Fruit fly (Drosophila melanogaster): ENCODE measurements around the gene CG46280.
A peak's percentile ranks its signal among the peaks of the same experiment; 100 is the strongest.

CG46280 gene

dm6 chr3R:12981334-12982166 lies 48.9 kb downstream of the CG46280 start (continued):
- no peak for TF ChIP-seq lov (optimal IDR thresholded peaks at IDR 0.05)
- TF ChIP-seq lov (GFP tag; IDR thresholded peaks at IDR 0.05), result 0 out of 3 replicates have a peak, but pooled peaks have one; percentile 7
- TF ChIP-seq NC2α (GFP tag; optimal IDR thresholded peaks at IDR 0.05), result no peak
- no peak for TF ChIP-seq CG9876 (GFP tag; optimal IDR thresholded peaks at IDR 0.05)
- no peak for TF ChIP-seq kah (GFP tag; optimal IDR thresholded peaks at IDR 0.05)
- no peak for TF ChIP-seq her (GFP tag; optimal IDR thresholded peaks at IDR 0.05)
- no peak for TF ChIP-seq vnd (GFP tag; IDR thresholded peaks at IDR 0.05; ENCODE audit: partially characterized antibody)
- peak; percentile 70 for TF ChIP-seq CG17829 (tag; optimal IDR thresholded peaks at IDR 0.05)
- TF ChIP-seq CG10147 (GFP tag; optimal IDR thresholded peaks at IDR 0.05), result no peak
- peak; percentile 60 for TF ChIP-seq slbo (GFP tag; IDR thresholded peaks at IDR 0.05)
- TF ChIP-seq Camta (GFP tag; optimal IDR thresholded peaks at IDR 0.05), result peak; percentile 26
- no peak for TF ChIP-seq Lhr (GFP tag; optimal IDR thresholded peaks at IDR 0.05)
- TF ChIP-seq CG14710 (tag; optimal IDR thresholded peaks at IDR 0.05), result peak; percentile 59
- peak; percentile 12 for TF ChIP-seq p53 (GFP tag; optimal IDR thresholded peaks at IDR 0.05)
- TF ChIP-seq Dip2 (GFP tag; IDR thresholded peaks at IDR 0.05), result no peak
- peak; percentile 43 for TF ChIP-seq Six4 (GFP tag; optimal IDR thresholded peaks at IDR 0.05)
- TF ChIP-seq sqz (GFP tag; optimal IDR thresholded peaks at IDR 0.05), result no peak
- TF ChIP-seq CG8924 (tag; optimal IDR thresholded peaks at IDR 0.05), result peak; percentile 59
- peak; percentile 45; the same call in 1 of the 2 replicates for TF ChIP-seq sob (GFP tag; IDR thresholded peaks at IDR 0.05)
- TF ChIP-seq Taf1 (GFP tag; IDR thresholded peaks at IDR 0.05), result no peak
- no peak for TF ChIP-seq toy (GFP tag; IDR thresholded peaks at IDR 0.05)
- TF ChIP-seq CG4730 (GFP tag; IDR thresholded peaks at IDR 0.05), result no peak
- peak; percentile 41 for TF ChIP-seq NfI (GFP tag; optimal IDR thresholded peaks at IDR 0.05)
- no peak for TF ChIP-seq CG11398 (GFP tag; optimal IDR thresholded peaks at IDR 0.05)
- TF ChIP-seq bab2 (GFP tag; optimal IDR thresholded peaks at IDR 0.05), result peak; percentile 45
- no peak for TF ChIP-seq HmgD (GFP tag; optimal IDR thresholded peaks at IDR 0.05)
- TF ChIP-seq h (optimal IDR thresholded peaks at IDR 0.05), result no peak
- TF ChIP-seq CG1832 (GFP tag; optimal IDR thresholded peaks at IDR 0.05), result no peak
- no peak for TF ChIP-seq ttk (GFP tag; IDR thresholded peaks at IDR 0.05)
- peak; percentile 1 for TF ChIP-seq exex (tag; optimal IDR thresholded peaks at IDR 0.05)
- TF ChIP-seq Dref (GFP tag; IDR thresholded peaks at IDR 0.05), result no peak
- peak; percentile 30; the same call in 1 of the 2 replicates for TF ChIP-seq dimm (GFP tag; IDR thresholded peaks at IDR 0.05)
- no peak for TF ChIP-seq slp2 (GFP tag; optimal IDR thresholded peaks at IDR 0.05)
- TF ChIP-seq Nf-YA (GFP tag; IDR thresholded peaks at IDR 0.05), result no peak
- 0 out of 3 replicates have a peak, but pooled peaks have one; percentile 6 for TF ChIP-seq CG34422 (GFP tag; IDR thresholded peaks at IDR 0.05)
- TF ChIP-seq CG6254 (GFP tag; optimal IDR thresholded peaks at IDR 0.05), result peak; percentile 47
- no peak for TF ChIP-seq zen2 (GFP tag; IDR thresholded peaks at IDR 0.05; ENCODE audit: partially characterized antibody)
- no peak for TF ChIP-seq yki (optimal IDR thresholded peaks at IDR 0.05)
- TF ChIP-seq CG6765 (GFP tag; optimal IDR thresholded peaks at IDR 0.05), result peak; percentile 53
- no peak for TF ChIP-seq peb (GFP tag; IDR thresholded peaks at IDR 0.05)
- peak; percentile 7 for TF ChIP-seq salm (tag; optimal IDR thresholded peaks at IDR 0.05)
- no peak for TF ChIP-seq CG6272 (GFP tag; IDR thresholded peaks at IDR 0.05)
- TF ChIP-seq CG2199 (GFP tag; IDR thresholded peaks at IDR 0.05), result peak; percentile 25; the same call in 1 of the 3 replicates
- TF ChIP-seq btn (GFP tag; optimal IDR thresholded peaks at IDR 0.05), result no peak
- no peak for TF ChIP-seq tx (GFP tag; optimal IDR thresholded peaks at IDR 0.05)
- TF ChIP-seq CG11560 (tag; IDR thresholded peaks at IDR 0.05), result no peak
- TF ChIP-seq HHEX (GFP tag; optimal IDR thresholded peaks at IDR 0.05), result peak; percentile 49
- TF ChIP-seq CG9817 (tag; optimal IDR thresholded peaks at IDR 0.05), result peak; percentile 27
- peak; percentile 59 for TF ChIP-seq Xrp1 (GFP tag; IDR thresholded peaks at IDR 0.05)
- no peak for TF ChIP-seq hth (optimal IDR thresholded peaks at IDR 0.05)
- TF ChIP-seq H15 (GFP tag; IDR thresholded peaks at IDR 0.05), result no peak
- TF ChIP-seq CG14667 (GFP tag; IDR thresholded peaks at IDR 0.05), result peak; percentile 52; the same call in 1 of the 2 replicates

All from whole organism, embryonic.